Fruit fly (Drosophila melanogaster) whole organism, embryonic: ENCODE measurements around the gene CG7656.

Experiments
- Atf3 ChIP-seq: fragments of 200-800 bp; sonication (Bioruptor generic); optimal IDR thresholded peaks from 3 replicates; lab custom pipeline; 2016; ENCODE audit warnings: missing biosample characterization, missing genetic modification characterization
- C15 ChIP-seq: fragments of 200-800 bp; sonication (Bioruptor generic); IDR thresholded peaks from 3 replicates; pipeline ENCODE4 v1.3.6; 2022; ENCODE audit warnings: missing biosample characterization, missing genetic modification characterization
- CG11085 ChIP-seq: fragments of 200-800 bp; sonication (Bioruptor generic); IDR thresholded peaks from 2 replicates; pipeline ENCODE4 v1.3.6; 2022; ENCODE audit warnings: missing biosample characterization, missing genetic modification characterization
- CG12155 ChIP-seq: fragments of 200-800 bp; sonication (Bioruptor generic); optimal IDR thresholded peaks from 3 replicates; lab custom pipeline; 2016; ENCODE audit warnings: missing biosample characterization, missing genetic modification characterization
- CG16863 ChIP-seq: fragments of 200-800 bp; sonication (Bioruptor generic); optimal IDR thresholded peaks from 3 replicates; lab custom pipeline; 2016; ENCODE audit warnings: missing biosample characterization, missing genetic modification characterization
- CG17568 ChIP-seq: fragments of 200-800 bp; sonication (Bioruptor generic); optimal IDR thresholded peaks from 2 replicates; lab custom pipeline; 2018; ENCODE audit warnings: missing biosample characterization, mild to moderate bottlenecking, missing genetic modification characterization, moderate library complexity
- CG18599 ChIP-seq: fragments of 200-800 bp; sonication (Bioruptor generic); optimal IDR thresholded peaks from 3 replicates; lab custom pipeline; 2017; ENCODE audit warnings: missing biosample characterization, missing genetic modification characterization, mild to moderate bottlenecking, moderate library complexity, missing genetic modification reagents
- CG30403 ChIP-seq: fragments of 200-800 bp; sonication (Bioruptor generic); optimal IDR thresholded peaks from 3 replicates; lab custom pipeline; 2016; ENCODE audit warnings: missing biosample characterization, missing genetic modification characterization
- CG3065 ChIP-seq: fragments of 200-800 bp; sonication (Bioruptor generic); optimal IDR thresholded peaks from 2 replicates; lab custom pipeline; 2016; ENCODE audit warnings: missing biosample characterization, missing genetic modification characterization
- CG31441 ChIP-seq: fragments of 200-800 bp; sonication (Bioruptor generic); IDR thresholded peaks from 2 replicates; pipeline ENCODE4 v1.3.6; 2022; ENCODE audit warnings: missing biosample characterization, missing genetic modification characterization
- CG33557 ChIP-seq: fragments of 200-800 bp; sonication (Bioruptor generic); optimal IDR thresholded peaks from 2 replicates; lab custom pipeline; 2019; ENCODE audit warnings: missing biosample characterization, mild to moderate bottlenecking, missing genetic modification characterization, moderate library complexity
- CG6175 ChIP-seq: fragments of 200-800 bp; sonication (Bioruptor generic); IDR thresholded peaks from 3 replicates; pipeline ENCODE4 v1.3.6; 2022; ENCODE audit warnings: missing biosample characterization, missing genetic modification characterization
- CG6654 ChIP-seq: fragments of 200-800 bp; sonication (Bioruptor generic); optimal IDR thresholded peaks from 2 replicates; lab custom pipeline; 2017; ENCODE audit warnings: missing biosample characterization, mild to moderate bottlenecking, missing genetic modification characterization
- CG8290 ChIP-seq, 3 experiments: fragments of 200-800 bp; sonication (Bioruptor generic); optimal IDR thresholded peaks; 2 replicates each; lab custom pipeline; 2016 to 2019; ENCODE audit warnings: missing biosample characterization in 3 of 3, missing genetic modification characterization in 3 of 3, mild to moderate bottlenecking in 2 of 3, moderate library complexity in 1 of 3
- CG8359 ChIP-seq: fragments of 200-800 bp; sonication (Bioruptor generic); optimal IDR thresholded peaks from 2 replicates; lab custom pipeline; 2017; ENCODE audit warnings: missing biosample characterization, mild to moderate bottlenecking, missing genetic modification characterization, borderline replicate concordance
- CG8765 ChIP-seq: fragments of 200-800 bp; sonication (Bioruptor generic); IDR thresholded peaks from 2 replicates; pipeline ENCODE4 v1.3.6; 2022; ENCODE audit warnings: missing biosample characterization, missing genetic modification characterization
- Fer1 ChIP-seq: fragments of 200-800 bp; sonication (Bioruptor generic); optimal IDR thresholded peaks from 2 replicates; lab custom pipeline; 2017; ENCODE audit warnings: missing biosample characterization, mild to moderate bottlenecking, missing genetic modification characterization
- Gug ChIP-seq: fragments of 200-800 bp; sonication (Bioruptor generic); IDR thresholded peaks from 4 replicates; pipeline ENCODE4 v1.3.6; 2022; ENCODE audit warnings: missing biosample characterization, missing genetic modification characterization
- H15 ChIP-seq: fragments of 200-800 bp; sonication (Bioruptor generic); IDR thresholded peaks from 3 replicates; pipeline ENCODE4 v1.3.6; 2022; ENCODE audit warnings: missing biosample characterization, missing genetic modification characterization
- Nf-YB ChIP-seq: fragments of 200-800 bp; sonication (Bioruptor generic); optimal IDR thresholded peaks from 3 replicates; lab custom pipeline; 2019; ENCODE audit warnings: missing biosample characterization, mild to moderate bottlenecking, missing genetic modification characterization, moderate library complexity
- Oli ChIP-seq: fragments of 200-800 bp; sonication (Bioruptor generic); optimal IDR thresholded peaks from 2 replicates; lab custom pipeline; 2018; ENCODE audit warnings: missing biosample characterization, mild to moderate bottlenecking, missing genetic modification characterization, moderate library complexity
- Pdp1 ChIP-seq, 2 experiments: fragments of 200-800 bp; sonication (Bioruptor generic); optimal IDR thresholded peaks; 3 replicates each; lab custom pipeline; 2016; ENCODE audit warnings: missing biosample characterization in 2 of 2, missing genetic modification characterization in 2 of 2, mild to moderate bottlenecking in 1 of 2, moderate library complexity in 1 of 2
- Ptx1 ChIP-seq: fragments of 200-800 bp; sonication (Bioruptor generic); IDR thresholded peaks from 2 replicates; pipeline ENCODE4 v1.3.6; 2022; ENCODE audit warnings: missing biosample characterization, missing genetic modification characterization
- TFAM ChIP-seq: fragments of 200-800 bp; sonication (Bioruptor generic); optimal IDR thresholded peaks from 2 replicates; lab custom pipeline; 2017; ENCODE audit warnings: missing biosample characterization, missing genetic modification characterization, inconsistent platforms
- Xrp1 ChIP-seq: fragments of 200-800 bp; sonication (Bioruptor generic); IDR thresholded peaks from 2 replicates; pipeline ENCODE4 v1.3.6; 2022; ENCODE audit warnings: missing biosample characterization, missing genetic modification characterization
- br ChIP-seq: fragments of >200 bp; optimal IDR thresholded peaks from 2 replicates; lab custom pipeline; 2017
- caup ChIP-seq: fragments of 200-800 bp; sonication (Bioruptor generic); optimal IDR thresholded peaks from 3 replicates; lab custom pipeline; 2017; ENCODE audit warnings: missing biosample characterization, mild to moderate bottlenecking, missing genetic modification characterization, moderate library complexity; ENCODE audit not compliant: severe bottlenecking
- croc ChIP-seq: fragments of 200-800 bp; sonication (Bioruptor generic); conservative IDR thresholded peaks from 3 replicates; pipeline ENCODE4 v1.3.6; 2022; ENCODE audit warnings: missing biosample characterization, missing genetic modification characterization
- dan ChIP-seq: fragments of 200-800 bp; sonication (Bioruptor generic); IDR thresholded peaks from 2 replicates; pipeline ENCODE4 v1.3.6; 2022; ENCODE audit warnings: missing biosample characterization, missing genetic modification characterization
- dati ChIP-seq: fragments of 200-800 bp; sonication (Bioruptor generic); IDR thresholded peaks from 2 replicates; pipeline ENCODE4 v1.3.6; 2022; ENCODE audit warnings: missing biosample characterization, missing genetic modification characterization
- dm ChIP-seq: fragments of 200-800 bp; sonication (Bioruptor generic); optimal IDR thresholded peaks from 3 replicates; lab custom pipeline; 2016; ENCODE audit warnings: missing biosample characterization, missing genetic modification characterization
- dmrt99B ChIP-seq: fragments of 200-800 bp; sonication (Bioruptor generic); optimal IDR thresholded peaks from 2 replicates; lab custom pipeline; 2018; ENCODE audit warnings: missing biosample characterization, mild to moderate bottlenecking, missing genetic modification characterization, moderate library complexity
- en ChIP-seq: fragments of 200-800 bp; sonication (Bioruptor generic); optimal IDR thresholded peaks from 2 replicates; lab custom pipeline; 2016; ENCODE audit warnings: missing biosample characterization, missing genetic modification characterization
- gro ChIP-seq: fragments of 200-800 bp; sonication (Bioruptor generic); optimal IDR thresholded peaks from 2 replicates; lab custom pipeline; 2016; ENCODE audit warnings: missing biosample characterization, missing genetic modification characterization
- gsb ChIP-seq: fragments of 200-800 bp; sonication (Bioruptor generic); IDR thresholded peaks from 2 replicates; pipeline ENCODE4 v1.3.6; 2022; ENCODE audit warnings: missing biosample characterization, missing genetic modification characterization
- h ChIP-seq: fragments of >200 bp; optimal IDR thresholded peaks from 2 replicates; lab custom pipeline; 2017
- ham ChIP-seq: fragments of 200-800 bp; sonication (Bioruptor generic); IDR thresholded peaks from 2 replicates; pipeline ENCODE4 v1.3.6; 2022; ENCODE audit warnings: missing biosample characterization, missing genetic modification characterization
- hkb ChIP-seq, 2 experiments: fragments of 200-800 bp in 1 of 2; fragments of >200 bp in 1 of 2; sonication (Bioruptor generic) in 1 of 2; IDR thresholded peaks in 1 of 2; optimal IDR thresholded peaks in 1 of 2; 2 replicates each; pipeline versions ENCODE4 v1.3.6 to Lab custom; 2017 to 2022; ENCODE audit warnings: missing biosample characterization in 1 of 2, missing genetic modification characterization in 1 of 2
- hth ChIP-seq: fragments of >200 bp; optimal IDR thresholded peaks from 2 replicates; lab custom pipeline; 2017; ENCODE audit warnings: inconsistent platforms
- ind ChIP-seq: fragments of 200-800 bp; sonication (Bioruptor generic); optimal IDR thresholded peaks from 3 replicates; lab custom pipeline; 2016; ENCODE audit warnings: missing biosample characterization, missing genetic modification characterization
- kni ChIP-seq: fragments of 200-800 bp; sonication (Bioruptor generic); optimal IDR thresholded peaks from 3 replicates; lab custom pipeline; 2017; ENCODE audit warnings: mild to moderate bottlenecking, missing biosample characterization, missing genetic modification reagents, missing genetic modification characterization
- lmd ChIP-seq: fragments of 200-800 bp; sonication (Bioruptor generic); IDR thresholded peaks from 2 replicates; pipeline ENCODE4 v1.3.6; 2022; ENCODE audit warnings: missing biosample characterization, missing genetic modification characterization
- maf-S ChIP-seq: fragments of 200-800 bp; sonication (Bioruptor generic); optimal IDR thresholded peaks from 2 replicates; lab custom pipeline; 2016; ENCODE audit warnings: missing biosample characterization, missing genetic modification characterization
- pan ChIP-seq, 4 experiments: fragments of >200 bp in 3 of 4; fragments of 200-800 bp in 1 of 4; sonication (Bioruptor generic) in 1 of 4; optimal IDR thresholded peaks in 3 of 4; IDR thresholded peaks in 1 of 4; 2 replicates each; pipeline versions ENCODE4 v1.3.6 to Lab custom; 2017 to 2022; ENCODE audit warnings: missing biosample characterization in 2 of 4, missing genetic modification characterization in 2 of 4, mixed read lengths in 1 of 4
- phol ChIP-seq: fragments of 200-800 bp; sonication (Bioruptor generic); optimal IDR thresholded peaks from 3 replicates; lab custom pipeline; 2018; ENCODE audit warnings: missing biosample characterization, mild to moderate bottlenecking, missing genetic modification characterization, moderate library complexity
- pnt ChIP-seq: fragments of 200-800 bp; sonication (Bioruptor generic); optimal IDR thresholded peaks from 3 replicates; lab custom pipeline; 2016; ENCODE audit warnings: missing biosample characterization, missing genetic modification characterization
- ranshi ChIP-seq: fragments of 200-800 bp; sonication (Bioruptor generic); IDR thresholded peaks from 2 replicates; pipeline ENCODE4 v1.3.6; 2022; ENCODE audit warnings: missing biosample characterization, missing genetic modification characterization
- sens ChIP-seq: fragments of 200-800 bp; sonication (Bioruptor generic); peaks from one replicate; lab custom pipeline; 2016; ENCODE audit warnings: missing biosample characterization, missing genetic modification characterization
- sens-2 ChIP-seq: fragments of 200-800 bp; sonication (Bioruptor generic); IDR thresholded peaks from 2 replicates; pipeline ENCODE4 v1.3.6; 2022; ENCODE audit warnings: missing biosample characterization, missing genetic modification characterization
- sima ChIP-seq: fragments of 200-800 bp; sonication (Bioruptor generic); optimal IDR thresholded peaks from 2 replicates; lab custom pipeline; 2016; ENCODE audit warnings: missing biosample characterization, missing genetic modification characterization
- sr ChIP-seq: fragments of 200-800 bp; sonication (Bioruptor generic); IDR thresholded peaks from 3 replicates; pipeline ENCODE4 v1.3.6; 2022; ENCODE audit warnings: missing biosample characterization, missing genetic modification characterization
- tio ChIP-seq: fragments of 200-800 bp; sonication (Bioruptor generic); optimal IDR thresholded peaks from 2 replicates; lab custom pipeline; 2017; ENCODE audit warnings: missing biosample characterization, missing genetic modification characterization, inconsistent platforms
- zfh2 ChIP-seq: fragments of 200-800 bp; sonication (Bioruptor generic); optimal IDR thresholded peaks from 2 replicates; lab custom pipeline; 2016; ENCODE audit warnings: missing biosample characterization, missing genetic modification characterization

The CG7656 gene

DNA sequence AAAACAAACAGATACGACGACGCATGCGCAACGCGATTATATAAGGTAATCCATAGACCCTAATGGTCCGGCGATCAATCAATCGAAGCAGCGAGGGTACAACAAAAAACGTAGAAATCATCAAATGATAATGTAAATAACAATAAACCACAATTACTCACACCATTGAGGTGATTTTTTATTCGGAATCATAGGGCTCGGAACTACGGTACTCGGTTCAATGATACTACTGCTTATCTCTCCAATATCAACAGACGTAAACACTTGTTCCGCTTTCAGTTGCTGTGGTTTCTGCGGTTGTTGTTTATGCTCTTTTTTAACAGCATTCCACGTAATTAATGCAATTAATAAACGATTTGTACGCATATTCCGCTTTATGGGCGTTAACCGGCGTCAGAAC lies 10.0 kb upstream of the CG7656 start (continued):
- no peak for TF ChIP-seq sr (GFP tag; lab: Robert Waterston, UW)
- no peak for TF ChIP-seq CG16863 (GFP tag; lab: Kevin White, UChicago)
- no peak for TF ChIP-seq hth (lab: Kevin White, UChicago)
- no peak for TF ChIP-seq zfh2 (GFP tag; lab: Kevin White, UChicago)
- TF ChIP-seq kni = no peak
- no peak for TF ChIP-seq CG8359 (GFP tag; lab: Kevin White, UChicago)
- no peak for TF ChIP-seq br (lab: Kevin White, UChicago)
- TF ChIP-seq CG8765 = no peak
- TF ChIP-seq CG6175 (GFP tag; lab: Robert Waterston, UW) = no peak
- TF ChIP-seq en = no peak
- no peak for TF ChIP-seq CG3065 (GFP tag; lab: Kevin White, UChicago)
- no peak for TF ChIP-seq Xrp1 (GFP tag; lab: Robert Waterston, UW)
- no peak for TF ChIP-seq Nf-YB (GFP tag; lab: Kevin White, UChicago)
- no peak for TF ChIP-seq Ptx1 (GFP tag; lab: Robert Waterston, UW)
- TF ChIP-seq dan (GFP tag; lab: Robert Waterston, UW) = no peak
- TF ChIP-seq lmd = no peak
- peak in 1 of 2 experiments; percentile 96 for TF ChIP-seq Pdp1 (GFP tag; optimal IDR thresholded peaks at IDR 0.05; lab: Kevin White, UChicago)
- TF ChIP-seq phol (tag; lab: Kevin White, UChicago) = no peak
- no peak for TF ChIP-seq Atf3 (GFP tag; lab: Kevin White, UChicago)
- TF ChIP-seq CG12155 = no peak
- TF ChIP-seq dmrt99B (tag; lab: Kevin White, UChicago) = no peak
- TF ChIP-seq ham (GFP tag; lab: Robert Waterston, UW) = no peak
- no peak for TF ChIP-seq sima (GFP tag; lab: Kevin White, UChicago)
- peak; percentile 39 for TF ChIP-seq CG18599 (GFP tag; lab: Kevin White, UChicago)
- no peak for TF ChIP-seq sens (GFP tag; lab: Kevin White, UChicago)
- TF ChIP-seq h (lab: Kevin White, UChicago) = no peak
- no peak for TF ChIP-seq TFAM
- no peak for TF ChIP-seq CG17568 (GFP tag; lab: Kevin White, UChicago)
- no peak for TF ChIP-seq ranshi (GFP tag; lab: Robert Waterston, UW)
- TF ChIP-seq Oli (tag; lab: Kevin White, UChicago) = no peak
- TF ChIP-seq maf-S (GFP tag; lab: Kevin White, UChicago) = no peak
- no peak for TF ChIP-seq dati
- TF ChIP-seq gro (GFP tag; lab: Kevin White, UChicago) = no peak
- no peak for TF ChIP-seq CG6654 (GFP tag; lab: Kevin White, UChicago)
- no peak for TF ChIP-seq CG8290 (GFP tag; optimal IDR thresholded peaks at IDR 0.05; lab: Kevin White, UChicago)
- no peak for TF ChIP-seq CG8290 (tag; optimal IDR thresholded peaks at IDR 0.05; lab: Kevin White, UChicago)
- TF ChIP-seq H15 = no peak
- no peak for TF ChIP-seq croc (GFP tag; lab: Robert Waterston, UW)
- TF ChIP-seq caup = peak; percentile 14
- no peak for TF ChIP-seq C15 (GFP tag; lab: Robert Waterston, UW)
- TF ChIP-seq CG11085 (GFP tag; lab: Robert Waterston, UW) = no peak
- TF ChIP-seq dm (GFP tag; lab: Kevin White, UChicago) = no peak
- TF ChIP-seq tio (GFP tag; lab: Kevin White, UChicago) = no peak
- no peak for TF ChIP-seq pnt (GFP tag; lab: Kevin White, UChicago)
- TF ChIP-seq CG31441 (GFP tag; lab: Robert Waterston, UW) = no peak
- no peak for TF ChIP-seq ind
- TF ChIP-seq gsb (GFP tag; lab: Robert Waterston, UW) = no peak
- TF ChIP-seq sens-2 = no peak
- TF ChIP-seq Fer1 (GFP tag; lab: Kevin White, UChicago) = peak; percentile 12
- TF ChIP-seq CG33557 (GFP tag; lab: Kevin White, UChicago) = no peak
- TF ChIP-seq CG30403 (GFP tag; lab: Kevin White, UChicago) = no peak
- no peak for TF ChIP-seq Gug (GFP tag; lab: Robert Waterston, UW)
- no peak for TF ChIP-seq hkb (optimal IDR thresholded peaks at IDR 0.05; lab: Kevin White, UChicago)
- TF ChIP-seq hkb (GFP tag; IDR thresholded peaks at IDR 0.05; lab: Robert Waterston, UW) = no peak
- TF ChIP-seq pan (optimal IDR thresholded peaks at IDR 0.05; lab: Kevin White, UChicago) = no peak
- TF ChIP-seq pan (GFP tag; optimal IDR thresholded peaks at IDR 0.05 in 1 of 2, IDR thresholded peaks at IDR 0.05 in 1 of 2) = no peak
